Worm (Caenorhabditis elegans): ENCODE measurements around the gene str-81.

str-81 gene

DNA sequence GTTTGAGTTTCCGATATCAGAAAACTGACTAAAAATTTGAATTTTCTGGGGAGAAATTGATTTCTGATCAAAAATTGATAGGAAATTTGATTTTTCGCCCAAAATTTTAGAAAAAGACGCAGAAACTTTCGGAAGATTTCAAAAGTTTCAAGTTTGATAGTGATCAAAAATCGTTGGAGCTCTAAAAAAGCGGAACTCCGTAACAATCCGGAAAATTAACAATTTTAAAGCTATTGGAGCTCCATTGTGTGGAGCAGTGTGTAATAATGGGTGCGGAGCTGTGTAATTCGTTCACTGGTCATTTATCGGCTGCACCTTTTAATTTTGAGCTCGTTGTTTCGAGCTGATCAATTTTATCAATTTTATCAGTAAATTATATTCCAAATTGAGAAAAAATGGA, 2.6 kb upstream of the str-81 start, which contains the start of gene F21D9.4:
F21D9.4 (plus strand) TSS at position 301 of the 400 bp plus-strand sequence.
- TF ChIP-seq sox-2 (GFP tag; IDR thresholded peaks at IDR 0.05), result no peak
- no peak for TF ChIP-seq ceh-30 (tag; optimal IDR thresholded peaks at IDR 0.05)
- no peak for TF ChIP-seq lin-11 (tag; optimal IDR thresholded peaks at IDR 0.05)
- TF ChIP-seq ceh-24 (tag; optimal IDR thresholded peaks at IDR 0.05), result no peak
- no peak for TF ChIP-seq syd-9 (tag; optimal IDR thresholded peaks at IDR 0.05)
- no peak for TF ChIP-seq unc-55 (GFP tag; optimal IDR thresholded peaks at IDR 0.05)
- TF ChIP-seq nfya-1 (tag; optimal IDR thresholded peaks at IDR 0.05), result no peak
- no peak for TF ChIP-seq fax-1 (tag; optimal IDR thresholded peaks at IDR 0.05)
- no peak for TF ChIP-seq T23F11.4 (GFP tag; optimal IDR thresholded peaks at IDR 0.05)
- TF ChIP-seq K09A11.1 (tag; optimal IDR thresholded peaks at IDR 0.05; ENCODE audit: insufficient read depth), result no peak
- no peak for TF ChIP-seq mec-3 (tag; optimal IDR thresholded peaks at IDR 0.05; ENCODE audit: borderline replicate concordance)
- no peak for TF ChIP-seq ceh-34 (tag; optimal IDR thresholded peaks at IDR 0.05)
- no peak for TF ChIP-seq pax-1 (tag; optimal IDR thresholded peaks at IDR 0.05)
- no peak for TF ChIP-seq odd-2 (tag; optimal IDR thresholded peaks at IDR 0.05)
- TF ChIP-seq hlh-30 (tag; optimal IDR thresholded peaks at IDR 0.05; ENCODE audit: insufficient read depth), result no peak
- TF ChIP-seq ceh-45 (GFP tag; IDR thresholded peaks at IDR 0.05), result no peak
- TF ChIP-seq ahr-1 (tag; optimal IDR thresholded peaks at IDR 0.05), result no peak

DNA sequence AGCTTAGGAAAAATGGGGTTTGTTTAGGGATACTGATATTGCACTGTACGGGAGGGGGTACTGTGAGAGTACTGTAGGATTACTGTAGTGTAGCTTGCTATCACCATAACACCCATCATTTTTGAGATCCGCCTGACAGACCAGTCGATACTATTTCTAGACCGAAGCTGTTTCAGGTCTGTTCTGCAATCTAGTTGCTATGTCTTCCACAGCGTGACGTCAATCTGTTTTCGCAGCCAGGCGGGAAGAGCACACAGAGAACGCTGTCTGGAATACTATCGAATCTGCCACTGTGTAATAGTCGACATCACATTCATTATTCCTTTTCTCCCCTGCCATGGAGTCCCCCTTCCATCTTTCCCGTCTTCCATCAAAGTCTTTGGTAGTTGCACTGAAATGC, 961 bp upstream of the str-81 start, which contains the start of gene F21D9.11:
F21D9.11 (plus strand) TSS at position 301 of the 400 bp plus-strand sequence.
- TF ChIP-seq ceh-9 (tag; optimal IDR thresholded peaks at IDR 0.05), result no peak
- TF ChIP-seq hlh-15 (tag; optimal IDR thresholded peaks at IDR 0.05), result no peak
- no peak for TF ChIP-seq syd-9 (tag; optimal IDR thresholded peaks at IDR 0.05)
- TF ChIP-seq C38D4.7 (GFP tag; optimal IDR thresholded peaks at IDR 0.05), result no peak
- TF ChIP-seq npax-4 (tag; optimal IDR thresholded peaks at IDR 0.05), result no peak
- TF ChIP-seq ceh-2 (tag; optimal IDR thresholded peaks at IDR 0.05), result no peak

DNA sequence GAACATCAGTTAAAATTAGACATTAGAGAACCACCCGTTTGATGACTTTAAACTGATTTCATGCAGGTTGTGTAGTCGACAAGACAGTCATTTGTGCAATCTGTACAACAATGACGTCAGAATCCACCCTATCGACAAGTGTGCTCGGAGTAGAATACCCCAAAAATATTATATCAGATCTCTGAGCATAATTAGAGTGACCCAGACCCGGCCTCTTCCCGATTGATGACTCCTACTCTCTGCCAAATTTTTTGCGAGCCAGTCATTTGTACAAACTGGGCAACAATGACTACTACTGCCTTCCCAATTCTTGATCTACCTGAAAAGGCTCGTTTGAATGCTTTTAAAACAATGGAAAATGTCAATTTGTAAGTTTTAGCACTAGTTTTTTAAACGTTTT, 10.8 kb downstream of the str-81 start, which contains the start of the genes fbxb-115 and fbxb-1:
fbxb-115 (minus strand) TSS at position 101 of the 400 bp plus-strand sequence.
fbxb-1 (plus strand) TSS at position 226 of the 400 bp plus-strand sequence.
- no peak for TF ChIP-seq pha-4 (tag; optimal IDR thresholded peaks at IDR 0.05)
- no peak for TF ChIP-seq ceh-45 (GFP tag; IDR thresholded peaks at IDR 0.05)
- TF ChIP-seq ttx-3 (tag; optimal IDR thresholded peaks at IDR 0.05), result no peak
- no peak for TF ChIP-seq nfya-1 (tag; optimal IDR thresholded peaks at IDR 0.05)
- TF ChIP-seq K02D7.2 (tag; optimal IDR thresholded peaks at IDR 0.05), result no peak
- no peak for TF ChIP-seq ceh-9 (tag; optimal IDR thresholded peaks at IDR 0.05)
- TF ChIP-seq pqm-1 (tag; optimal IDR thresholded peaks at IDR 0.05), result no peak
- no peak for TF ChIP-seq ceh-18 (tag; optimal IDR thresholded peaks at IDR 0.05)
- no peak for TF ChIP-seq ztf-16 (tag; optimal IDR thresholded peaks at IDR 0.05)
- no peak for TF ChIP-seq pha-2 (tag; optimal IDR thresholded peaks at IDR 0.05)
- no peak for TF ChIP-seq ceh-19 (GFP tag; optimal IDR thresholded peaks at IDR 0.05)
- no peak for TF ChIP-seq zip-5 (tag; optimal IDR thresholded peaks at IDR 0.05)
- no peak for TF ChIP-seq pros-1 (tag; optimal IDR thresholded peaks at IDR 0.05)
- TF ChIP-seq ama-1 (optimal IDR thresholded peaks at IDR 0.05), result no peak
- no peak for TF ChIP-seq C08G9.2 (tag; optimal IDR thresholded peaks at IDR 0.05)
- no peak for TF ChIP-seq fax-1 (tag; optimal IDR thresholded peaks at IDR 0.05)
- TF ChIP-seq ceh-48 (tag; optimal IDR thresholded peaks at IDR 0.05), result no peak
- TF ChIP-seq ceh-6 (GFP tag; optimal IDR thresholded peaks at IDR 0.05), result no peak
- no peak for TF ChIP-seq T23F11.4 (GFP tag; optimal IDR thresholded peaks at IDR 0.05)

DNA sequence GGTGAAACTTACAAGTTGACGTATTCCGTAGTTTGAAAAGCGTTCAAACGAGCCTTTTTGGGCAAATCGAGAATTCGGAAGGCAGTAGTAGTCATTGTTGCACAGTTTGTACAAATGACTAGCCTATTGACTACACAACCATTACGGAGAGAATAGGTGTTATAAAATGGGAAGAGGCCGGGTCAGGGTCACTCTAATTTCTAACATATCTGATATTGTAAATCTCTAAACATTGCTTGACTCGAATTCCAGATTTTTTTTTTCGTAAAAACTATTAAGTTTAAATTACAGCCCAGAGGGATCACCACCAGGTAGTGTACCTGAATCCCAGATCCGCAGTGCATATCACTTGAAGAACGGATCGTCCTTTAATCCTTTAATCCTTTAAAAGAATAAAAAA, 13.7 kb downstream of the str-81 start, which contains the start of gene fbxb-2:
fbxb-2 (minus strand) TSS at position 101 of the 400 bp plus-strand sequence.
- no peak for TF ChIP-seq pat-9 (tag; optimal IDR thresholded peaks at IDR 0.05)
- no peak for TF ChIP-seq che-1 (tag; optimal IDR thresholded peaks at IDR 0.05)
- no peak for TF ChIP-seq tbx-7 (tag; optimal IDR thresholded peaks at IDR 0.05)
- TF ChIP-seq ama-1 (optimal IDR thresholded peaks at IDR 0.05), result no peak
- TF ChIP-seq F13H6.1 (tag; optimal IDR thresholded peaks at IDR 0.05), result no peak
- TF ChIP-seq T23F11.4 (GFP tag; optimal IDR thresholded peaks at IDR 0.05), result no peak
- TF ChIP-seq pax-1 (tag; optimal IDR thresholded peaks at IDR 0.05), result no peak
- TF ChIP-seq pqm-1 (tag; optimal IDR thresholded peaks at IDR 0.05), result no peak
- no peak for TF ChIP-seq unc-86 (tag; optimal IDR thresholded peaks at IDR 0.05)
- no peak for TF ChIP-seq gmeb-2 (tag; optimal IDR thresholded peaks at IDR 0.05)
- TF ChIP-seq elt-4 (tag; optimal IDR thresholded peaks at IDR 0.05), result no peak
- no peak for TF ChIP-seq ceh-31 (tag; optimal IDR thresholded peaks at IDR 0.05)

Data from whole organism, late embryonic.